Fruit fly (Drosophila melanogaster) whole organism, embryonic: Measurements from ENCODE around the gene sr.

Experiments used
- Awh ChIP-seq: fragments of 200-800 bp; sonication (Bioruptor generic); IDR thresholded peaks from 2 replicates; pipeline ENCODE4, ENCODE4 v1.3.6; 2022; ENCODE audit warnings: missing biosample characterization, missing genetic modification characterization
- BtbVII ChIP-seq: fragments of 200-800 bp; sonication (Bioruptor generic); optimal IDR thresholded peaks from 3 replicates; lab custom pipeline; 2017; ENCODE audit warnings: missing biosample characterization, mild to moderate bottlenecking, missing genetic modification characterization
- CG11696 ChIP-seq: fragments of 200-800 bp; sonication (Bioruptor generic); IDR thresholded peaks from 2 replicates; pipeline ENCODE4 v1.3.6; 2022; ENCODE audit warnings: missing biosample characterization, missing genetic modification characterization
- CG15073 ChIP-seq: fragments of 200-800 bp; sonication (Bioruptor generic); optimal IDR thresholded peaks from 2 replicates; lab custom pipeline; 2016; ENCODE audit warnings: missing biosample characterization, missing genetic modification characterization
- CG17568 ChIP-seq: fragments of 200-800 bp; sonication (Bioruptor generic); optimal IDR thresholded peaks from 2 replicates; lab custom pipeline; 2018; ENCODE audit warnings: missing biosample characterization, mild to moderate bottlenecking, missing genetic modification characterization, moderate library complexity
- CG18011 ChIP-seq: fragments of 200-800 bp; sonication (Bioruptor generic); optimal IDR thresholded peaks from 2 replicates; lab custom pipeline; 2017; ENCODE audit warnings: missing biosample characterization, missing genetic modification characterization, mild to moderate bottlenecking, moderate library complexity, missing genotype
- CG1832 ChIP-seq: fragments of 200-800 bp; sonication (Bioruptor generic); optimal IDR thresholded peaks from 2 replicates; lab custom pipeline; 2017; ENCODE audit warnings: missing biosample characterization, mild to moderate bottlenecking, missing genetic modification characterization, inconsistent platforms
- CG18599 ChIP-seq: fragments of 200-800 bp; sonication (Bioruptor generic); optimal IDR thresholded peaks from 3 replicates; lab custom pipeline; 2017; ENCODE audit warnings: missing biosample characterization, missing genetic modification characterization, mild to moderate bottlenecking, moderate library complexity, missing genetic modification reagents
- CG31388 ChIP-seq: fragments of 200-800 bp; sonication (Bioruptor generic); optimal IDR thresholded peaks from 2 replicates; lab custom pipeline; 2016; ENCODE audit warnings: missing biosample characterization, missing genetic modification characterization
- CG4707 ChIP-seq: fragments of 200-800 bp; sonication (Bioruptor generic); optimal IDR thresholded peaks from 2 replicates; lab custom pipeline; 2018; ENCODE audit warnings: missing biosample characterization, mild to moderate bottlenecking, missing genetic modification characterization, moderate library complexity
- CG6272 ChIP-seq: fragments of 200-800 bp; sonication (Bioruptor generic); IDR thresholded peaks from 2 replicates; pipeline ENCODE4 v1.3.6; 2022; ENCODE audit warnings: missing biosample characterization, missing genetic modification characterization
- CG7372 ChIP-seq: fragments of 200-800 bp; sonication (Bioruptor generic); IDR thresholded peaks from 2 replicates; pipeline ENCODE4 v1.3.6; 2022; ENCODE audit warnings: missing biosample characterization, missing genetic modification characterization
- CG7963 ChIP-seq: fragments of 200-800 bp; sonication (Bioruptor generic); IDR thresholded peaks from 3 replicates; pipeline ENCODE4 v1.3.6; 2022; ENCODE audit warnings: missing biosample characterization, missing genetic modification characterization; ENCODE audit not compliant: partially characterized antibody
- CG8924 ChIP-seq: fragments of 200-800 bp; optimal IDR thresholded peaks from 3 replicates; lab custom pipeline; 2019; ENCODE audit warnings: missing biosample characterization, mild to moderate bottlenecking, missing genetic modification characterization, moderate library complexity
- CG9437 ChIP-seq: fragments of 200-800 bp; sonication (Bioruptor generic); optimal IDR thresholded peaks from 2 replicates; lab custom pipeline; 2018; ENCODE audit warnings: missing biosample characterization, mild to moderate bottlenecking, missing genetic modification characterization
- D19A ChIP-seq: fragments of 200-800 bp; optimal IDR thresholded peaks from 3 replicates; lab custom pipeline; 2019; ENCODE audit warnings: missing biosample characterization, mild to moderate bottlenecking, missing genetic modification characterization, moderate library complexity
- Dll ChIP-seq: fragments of 200-800 bp; sonication (Bioruptor generic); IDR thresholded peaks from 4 replicates; pipeline ENCODE4 v1.3.6; 2022; ENCODE audit warnings: missing biosample characterization, missing genetic modification characterization; ENCODE audit not compliant: partially characterized antibody
- Doc3 ChIP-seq: fragments of 200-800 bp; sonication (Bioruptor generic); IDR thresholded peaks from 3 replicates; pipeline ENCODE4 v1.3.6; 2022; ENCODE audit warnings: missing biosample characterization, missing genetic modification characterization; ENCODE audit not compliant: partially characterized antibody
- Dref ChIP-seq: fragments of 200-800 bp; sonication (Bioruptor generic); IDR thresholded peaks from 2 replicates; pipeline ENCODE4 v1.3.6; 2022; ENCODE audit warnings: missing biosample characterization, missing genetic modification characterization
- Drgx ChIP-seq: fragments of 200-800 bp; sonication (Bioruptor generic); IDR thresholded peaks from 2 replicates; pipeline ENCODE4 v1.3.6; 2022; ENCODE audit warnings: missing biosample characterization, missing genetic modification characterization
- GATAe ChIP-seq: fragments of 200-800 bp; sonication (Bioruptor generic); conservative IDR thresholded peaks from 2 replicates; pipeline ENCODE4 v1.3.6; 2022; ENCODE audit warnings: missing biosample characterization, missing genetic modification characterization
- Med ChIP-seq: fragments of 200-800 bp; sonication (Bioruptor generic); peaks from one replicate; lab custom pipeline; 2016; ENCODE audit warnings: missing biosample characterization, missing genetic modification characterization, mild to moderate bottlenecking, inconsistent platforms, moderate library complexity
- Nf-YB ChIP-seq: fragments of 200-800 bp; sonication (Bioruptor generic); optimal IDR thresholded peaks from 3 replicates; lab custom pipeline; 2019; ENCODE audit warnings: missing biosample characterization, mild to moderate bottlenecking, missing genetic modification characterization, moderate library complexity
- Oaz ChIP-seq: fragments of 200-800 bp; sonication (Bioruptor generic); IDR thresholded peaks from 2 replicates; pipeline ENCODE4 v1.3.6; 2022; ENCODE audit warnings: missing biosample characterization, missing genetic modification characterization
- PHDP ChIP-seq: fragments of 200-800 bp; sonication (Bioruptor generic); optimal IDR thresholded peaks from 3 replicates; lab custom pipeline; 2018; ENCODE audit warnings: missing biosample characterization, mild to moderate bottlenecking, missing genetic modification characterization, moderate library complexity
- chm ChIP-seq: fragments of 200-800 bp; sonication (Bioruptor generic); IDR thresholded peaks from 2 replicates; pipeline ENCODE4 v1.3.6; 2022; ENCODE audit warnings: missing biosample characterization, missing genetic modification characterization
- croc ChIP-seq: fragments of 200-800 bp; sonication (Bioruptor generic); conservative IDR thresholded peaks from 3 replicates; pipeline ENCODE4 v1.3.6; 2022; ENCODE audit warnings: missing biosample characterization, missing genetic modification characterization
- crol ChIP-seq: fragments of 200-800 bp; sonication (Bioruptor generic); IDR thresholded peaks from 2 replicates; pipeline ENCODE4 v1.3.6; 2022; ENCODE audit warnings: missing biosample characterization, missing genetic modification characterization
- dm ChIP-seq: fragments of 200-800 bp; sonication (Bioruptor generic); optimal IDR thresholded peaks from 3 replicates; lab custom pipeline; 2016; ENCODE audit warnings: missing biosample characterization, missing genetic modification characterization
- dmrt11E ChIP-seq: fragments of 200-800 bp; sonication (Bioruptor generic); optimal IDR thresholded peaks from 3 replicates; lab custom pipeline; 2018; ENCODE audit warnings: missing biosample characterization, mild to moderate bottlenecking, missing genetic modification characterization, moderate library complexity
- dpn ChIP-seq, 2 experiments: fragments of 200-800 bp; sonication (Bioruptor generic); optimal IDR thresholded peaks; 3 replicates each; lab custom pipeline; 2016; ENCODE audit warnings: missing biosample characterization in 2 of 2, missing genetic modification characterization in 2 of 2
- emc ChIP-seq: fragments of 200-800 bp; sonication (Bioruptor generic); optimal IDR thresholded peaks from 2 replicates; lab custom pipeline; 2016; ENCODE audit warnings: missing biosample characterization, missing genetic modification characterization
- exex ChIP-seq: fragments of 200-800 bp; sonication (Bioruptor generic); optimal IDR thresholded peaks from 4 replicates; lab custom pipeline; 2018; ENCODE audit warnings: missing biosample characterization, mild to moderate bottlenecking, missing genetic modification characterization, moderate library complexity
- fu2 ChIP-seq: fragments of 200-800 bp; sonication (Bioruptor generic); optimal IDR thresholded peaks from 2 replicates; lab custom pipeline; 2016; ENCODE audit warnings: missing biosample characterization, missing genetic modification characterization
- gce ChIP-seq: fragments of 200-800 bp; sonication (Bioruptor generic); IDR thresholded peaks from 3 replicates; pipeline ENCODE4 v1.3.6; 2022; ENCODE audit warnings: missing biosample characterization, missing genetic modification characterization
- her ChIP-seq: fragments of 200-800 bp; sonication (Bioruptor generic); optimal IDR thresholded peaks from 2 replicates; lab custom pipeline; 2016; ENCODE audit warnings: missing biosample characterization, missing genetic modification characterization
- hth ChIP-seq: fragments of >200 bp; optimal IDR thresholded peaks from 2 replicates; lab custom pipeline; 2017; ENCODE audit warnings: inconsistent platforms
- insv ChIP-seq, 2 experiments: fragments of 200-800 bp; sonication (Bioruptor generic); optimal IDR thresholded peaks; 3 replicates each; lab custom pipeline; 2016 to 2018; ENCODE audit warnings: missing biosample characterization in 2 of 2, missing genetic modification characterization in 2 of 2
- jigr1 ChIP-seq: fragments of 200-800 bp; sonication (Bioruptor generic); IDR thresholded peaks from 3 replicates; pipeline ENCODE4 v1.3.6; 2022; ENCODE audit warnings: missing biosample characterization, missing genetic modification characterization
- lab ChIP-seq: fragments of 200-800 bp; sonication (Bioruptor generic); optimal IDR thresholded peaks from 3 replicates; lab custom pipeline; 2017; ENCODE audit warnings: missing biosample characterization, missing genetic modification characterization, mild to moderate bottlenecking, moderate library complexity, missing genetic modification reagents
- nerfin-2 ChIP-seq: fragments of 200-800 bp; sonication (Bioruptor generic); IDR thresholded peaks from 2 replicates; pipeline ENCODE4 v1.3.6; 2022; ENCODE audit warnings: missing biosample characterization, missing genetic modification characterization; ENCODE audit not compliant: partially characterized antibody
- pros ChIP-seq: fragments of 200-800 bp; sonication (Bioruptor generic); optimal IDR thresholded peaks from 3 replicates; lab custom pipeline; 2019; ENCODE audit warnings: missing biosample characterization, mild to moderate bottlenecking, missing genetic modification characterization, moderate library complexity
- pzg ChIP-seq: fragments of 200-800 bp; sonication (Bioruptor generic); optimal IDR thresholded peaks from 3 replicates; lab custom pipeline; 2018; ENCODE audit warnings: missing biosample characterization, mild to moderate bottlenecking, missing genetic modification characterization, moderate library complexity
- repo ChIP-seq: fragments of 200-800 bp; sonication (Bioruptor generic); optimal IDR thresholded peaks from 2 replicates; lab custom pipeline; 2016; ENCODE audit warnings: missing biosample characterization, missing genetic modification characterization
- sens ChIP-seq: fragments of 200-800 bp; sonication (Bioruptor generic); peaks from one replicate; lab custom pipeline; 2016; ENCODE audit warnings: missing biosample characterization, missing genetic modification characterization
- shn ChIP-seq: fragments of 200-800 bp; sonication (Bioruptor generic); optimal IDR thresholded peaks from 3 replicates; lab custom pipeline; 2016; ENCODE audit warnings: missing biosample characterization, missing genetic modification characterization
- stwl ChIP-seq: fragments of 200-800 bp; sonication (Bioruptor generic); optimal IDR thresholded peaks from 3 replicates; lab custom pipeline; 2018; ENCODE audit warnings: missing biosample characterization, mild to moderate bottlenecking, missing genetic modification characterization, moderate library complexity
- tna ChIP-seq: fragments of 200-800 bp; sonication (Bioruptor generic); IDR thresholded peaks from 2 replicates; pipeline ENCODE4 v1.3.6; 2022; ENCODE audit warnings: missing biosample characterization, missing genetic modification characterization; ENCODE audit not compliant: partially characterized antibody
- toy ChIP-seq: fragments of 200-800 bp; sonication (Bioruptor generic); IDR thresholded peaks from 2 replicates; pipeline ENCODE4 v1.3.6; 2022; ENCODE audit warnings: missing biosample characterization, missing genetic modification characterization
- vvl ChIP-seq: fragments of 200-800 bp; sonication (Bioruptor generic); IDR thresholded peaks from 2 replicates; pipeline ENCODE4 v1.3.6; 2022; ENCODE audit warnings: missing biosample characterization, missing genetic modification characterization
- zen2 ChIP-seq: fragments of 200-800 bp; sonication (Bioruptor generic); IDR thresholded peaks from 3 replicates; pipeline ENCODE4 v1.3.6; 2022; ENCODE audit warnings: missing biosample characterization, missing genetic modification characterization; ENCODE audit not compliant: partially characterized antibody

Gene sr

DNA sequence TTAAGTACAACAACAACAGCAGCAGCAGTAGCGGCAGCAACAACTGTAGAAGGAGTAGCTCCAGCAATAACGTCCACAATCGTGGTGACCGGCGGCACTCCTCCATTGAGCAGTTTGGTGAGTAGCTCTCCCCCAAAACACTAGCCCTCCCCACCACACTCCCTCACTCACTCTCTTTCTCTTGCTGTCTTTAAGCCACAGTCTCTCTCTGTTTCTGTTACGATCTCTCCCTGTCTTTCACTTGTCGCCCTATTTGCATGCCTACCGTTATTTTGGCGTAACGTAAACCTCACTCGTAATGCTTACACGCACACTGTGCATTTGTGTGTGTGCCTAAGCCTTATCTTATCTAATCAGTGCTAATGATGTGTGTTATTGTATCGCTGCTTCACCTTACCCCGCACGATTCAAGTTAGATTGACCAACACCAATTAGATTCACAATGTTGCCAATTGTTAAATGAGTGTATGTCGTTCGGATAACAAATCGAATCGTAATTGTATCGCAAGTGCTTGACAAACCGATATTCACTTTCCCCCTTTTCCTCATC is 79.5 kb downstream of the sr start (continued):
- peak; percentile 3 for TF ChIP-seq pzg (GFP tag; lab: Kevin White, UChicago)
- TF ChIP-seq CG4707 (GFP tag; lab: Kevin White, UChicago) = no peak
- TF ChIP-seq nerfin-2 (GFP tag; lab: Robert Waterston, UW) = peak; percentile 31; the same call in 1 of the 2 replicates
- TF ChIP-seq CG11696 (GFP tag; lab: Robert Waterston, UW) = no peak
- TF ChIP-seq Oaz (GFP tag; lab: Robert Waterston, UW) = no peak
- no peak for TF ChIP-seq CG15073 (GFP tag; lab: Kevin White, UChicago)
- TF ChIP-seq zen2 = no peak
- TF ChIP-seq dmrt11E (tag; lab: Kevin White, UChicago) = no peak
- peak; percentile 73 for TF ChIP-seq lab (GFP tag; lab: Kevin White, UChicago)
- TF ChIP-seq Dll = peak; percentile 33; the same call in 1 of the 4 replicates
- no peak for TF ChIP-seq Med
- TF ChIP-seq CG18011 (GFP tag; lab: Kevin White, UChicago) = no peak
- no peak for TF ChIP-seq vvl (GFP tag; lab: Robert Waterston, UW)
- peak; percentile 51 for TF ChIP-seq pros (GFP tag; lab: Kevin White, UChicago)
- TF ChIP-seq stwl (tag; lab: Kevin White, UChicago) = no peak
- no peak for TF ChIP-seq repo (GFP tag; lab: Kevin White, UChicago)
- no peak for TF ChIP-seq Nf-YB (GFP tag; lab: Kevin White, UChicago)
- TF ChIP-seq sens (GFP tag; lab: Kevin White, UChicago) = no peak
- TF ChIP-seq croc (GFP tag; lab: Robert Waterston, UW) = no peak
- no peak for TF ChIP-seq fu2 (GFP tag; lab: Kevin White, UChicago)
- no peak for TF ChIP-seq BtbVII (GFP tag; lab: Kevin White, UChicago)
- peak; percentile 95 for TF ChIP-seq exex (tag; lab: Kevin White, UChicago)
- TF ChIP-seq PHDP (tag; lab: Kevin White, UChicago) = no peak
- no peak for TF ChIP-seq CG17568 (GFP tag; lab: Kevin White, UChicago)
- peak; percentile 94 for TF ChIP-seq CG9437 (GFP tag; lab: Kevin White, UChicago)
- TF ChIP-seq CG8924 (tag; lab: Kevin White, UChicago) = no peak
- no peak for TF ChIP-seq jigr1
- TF ChIP-seq CG7372 (GFP tag; lab: Robert Waterston, UW) = no peak
- no peak for TF ChIP-seq toy (GFP tag; lab: Robert Waterston, UW)
- TF ChIP-seq hth (lab: Kevin White, UChicago) = no peak
- TF ChIP-seq GATAe = peak; percentile 93
- no peak for TF ChIP-seq Drgx (GFP tag; lab: Robert Waterston, UW)
- peak in 1 of 2 experiments; percentile 95 for TF ChIP-seq insv (GFP tag; optimal IDR thresholded peaks at IDR 0.05; lab: Kevin White, UChicago)
- TF ChIP-seq dpn (GFP tag; optimal IDR thresholded peaks at IDR 0.05; lab: Kevin White, UChicago) = no peak
- TF ChIP-seq tna (GFP tag; lab: Robert Waterston, UW) = no peak
- TF ChIP-seq shn (GFP tag; lab: Kevin White, UChicago) = no peak
- no peak for TF ChIP-seq CG7963 (GFP tag; lab: Robert Waterston, UW)
- peak; percentile 13 for TF ChIP-seq CG18599 (GFP tag; lab: Kevin White, UChicago)
- TF ChIP-seq CG1832 (GFP tag; lab: Kevin White, UChicago) = no peak
- TF ChIP-seq Doc3 (GFP tag; lab: Robert Waterston, UW) = no peak
- no peak for TF ChIP-seq dm (GFP tag; lab: Kevin White, UChicago)
- TF ChIP-seq gce (GFP tag; lab: Robert Waterston, UW) = no peak
- no peak for TF ChIP-seq her (GFP tag; lab: Kevin White, UChicago)
- peak; percentile 45 for TF ChIP-seq D19A (tag; lab: Kevin White, UChicago)
- TF ChIP-seq emc (GFP tag; lab: Kevin White, UChicago) = no peak
- 0 out of 2 replicates have a peak, but pooled peaks have one; percentile 9 for TF ChIP-seq chm
- TF ChIP-seq Awh (GFP tag; lab: Robert Waterston, UW) = no peak
- TF ChIP-seq CG6272 (GFP tag; lab: Robert Waterston, UW) = no peak
- TF ChIP-seq crol (GFP tag; lab: Robert Waterston, UW) = peak; percentile 75
- no peak for TF ChIP-seq Dref (GFP tag; lab: Robert Waterston, UW)
- no peak for TF ChIP-seq CG31388 (GFP tag; lab: Kevin White, UChicago)
